Fruit fly (Drosophila melanogaster): ENCODE results near the gene CG14257.

CG14257 gene

DNA sequence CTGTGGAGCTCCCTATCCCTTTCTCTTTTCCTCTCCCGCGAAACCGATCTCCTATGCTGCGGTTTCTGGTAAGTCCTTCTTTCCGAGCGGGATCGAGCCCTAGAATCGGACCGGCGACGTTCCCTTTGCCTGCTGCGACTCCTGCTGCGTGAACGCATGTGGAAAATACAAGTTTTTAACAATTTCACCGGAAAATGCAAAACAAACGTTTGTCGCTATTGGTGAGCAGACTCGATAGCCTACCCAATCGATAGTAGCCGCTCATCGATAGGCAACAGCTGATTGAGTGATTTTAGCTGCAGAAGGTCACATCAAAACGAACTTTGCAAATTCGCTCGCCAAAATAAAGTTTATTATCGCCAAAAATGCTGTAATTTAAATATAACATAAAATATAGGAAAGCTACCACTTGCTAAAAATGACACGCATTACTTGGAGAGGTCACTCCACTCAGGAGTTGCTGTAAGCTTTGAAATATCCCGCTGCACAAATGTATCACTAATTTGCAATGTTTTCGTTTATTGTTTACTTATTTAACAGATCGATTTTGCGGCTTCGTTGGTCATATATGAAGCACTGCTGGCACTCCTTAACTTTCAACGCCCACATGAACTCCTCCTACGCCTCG is 40.9 kb downstream of the CG14257 start, which contains the start of the genes CG6066 and CG5880 (continued):
- TF ChIP-seq CG4328 (GFP tag; optimal IDR thresholded peaks at IDR 0.05) (no peak), CG17612 (GFP tag; IDR thresholded peaks at IDR 0.05) (no peak), Nf-YB (GFP tag; optimal IDR thresholded peaks at IDR 0.05) (peak; percentile 6), Myb (GFP tag; optimal IDR thresholded peaks at IDR 0.05) (peak; percentile 29), Bgb (GFP tag; IDR thresholded peaks at IDR 0.05; ENCODE audit: partially characterized antibody) (peak; percentile 85), CG7271 (tag; optimal IDR thresholded peaks at IDR 0.05) (no peak), fru (optimal IDR thresholded peaks at IDR 0.05) (no peak), Sin3A (optimal IDR thresholded peaks at IDR 0.05) (peak; percentile 76), CG2116 (GFP tag; optimal IDR thresholded peaks at IDR 0.05) (peak; percentile 41), hb (GFP tag; IDR thresholded peaks at IDR 0.05; ENCODE audit: partially characterized antibody) (peak; percentile 74; the same call in 1 of the 3 replicates), lbe (GFP tag; optimal IDR thresholded peaks at IDR 0.05) (no peak), CG16779 (GFP tag; IDR thresholded peaks at IDR 0.05) (0 out of 2 replicates have a peak, but pooled peaks have one; percentile 2), tna (GFP tag; IDR thresholded peaks at IDR 0.05; ENCODE audit: partially characterized antibody) (peak; percentile 65), CG3995 (GFP tag; optimal IDR thresholded peaks at IDR 0.05) (peak; percentile 22), row (GFP tag; IDR thresholded peaks at IDR 0.05) (0 out of 3 replicates have a peak, but pooled peaks have one; percentile 7), grau (tag; optimal IDR thresholded peaks at IDR 0.05) (no peak), CG4617 (GFP tag; optimal IDR thresholded peaks at IDR 0.05; ENCODE audit: borderline replicate concordance) (peak; percentile 67), stwl (tag; optimal IDR thresholded peaks at IDR 0.05) (peak; percentile 74), Poxn (GFP tag; IDR thresholded peaks at IDR 0.05) (no peak), Deaf1 (tag; optimal IDR thresholded peaks at IDR 0.05) (no peak), Sox102F (GFP tag; optimal IDR thresholded peaks at IDR 0.05) (no peak), ci (GFP tag; IDR thresholded peaks at IDR 0.05) (no peak), nmo (GFP tag; optimal IDR thresholded peaks at IDR 0.05) (peak; percentile 9), CG8765 (GFP tag; IDR thresholded peaks at IDR 0.05) (no peak), inv (GFP tag; IDR thresholded peaks at IDR 0.05; ENCODE audit: partially characterized antibody) (peak; percentile 70), CG10462 (GFP tag; optimal IDR thresholded peaks at IDR 0.05) (no peak), Max (GFP tag; optimal IDR thresholded peaks at IDR 0.05) (no peak), CoRest (tag; optimal IDR thresholded peaks at IDR 0.05) (no peak), CG14860 (GFP tag; IDR thresholded peaks at IDR 0.05; ENCODE audit: partially characterized antibody) (peak; percentile 72), Ada2b (GFP tag; IDR thresholded peaks at IDR 0.05) (no peak), bigmax (GFP tag; optimal IDR thresholded peaks at IDR 0.05) (no peak), Atf3 (GFP tag; optimal IDR thresholded peaks at IDR 0.05) (no peak), amos (GFP tag; IDR thresholded peaks at IDR 0.05; ENCODE audit: partially characterized antibody) (peak; percentile 85), tgo (GFP tag; IDR thresholded peaks at IDR 0.05) (no peak), CG4424 (GFP tag; optimal IDR thresholded peaks at IDR 0.05) (no peak), CG15514 (GFP tag; optimal IDR thresholded peaks at IDR 0.05) (no peak), CG10147 (GFP tag; optimal IDR thresholded peaks at IDR 0.05) (no peak)

DNA sequence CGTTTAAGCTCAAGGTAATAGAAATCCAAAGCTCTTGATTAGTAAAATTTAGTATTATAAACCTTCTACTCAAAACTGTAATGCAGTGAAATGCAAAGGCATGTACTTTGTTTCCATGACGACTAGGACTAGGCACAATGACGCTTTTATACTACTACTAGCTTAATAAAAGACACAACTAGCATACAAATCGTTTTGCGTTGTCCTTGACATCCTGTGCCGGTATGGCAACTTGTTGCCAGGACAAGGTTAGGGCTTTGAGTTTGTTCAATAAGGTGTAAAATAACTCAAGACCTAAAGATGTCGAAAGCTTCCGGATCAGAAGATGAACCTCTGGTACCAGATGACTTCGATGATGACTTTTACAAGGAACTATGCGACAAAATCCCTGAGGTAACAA is 42.7 kb downstream of the CG14257 start, which contains the start of gene CG5882:
CG5882 (plus strand) TSS at position 301 of the 400 bp plus-strand sequence.
- no peak for TF ChIP-seq dmrt11E (tag; optimal IDR thresholded peaks at IDR 0.05)
- no peak for TF ChIP-seq pan (optimal IDR thresholded peaks at IDR 0.05)
- TF ChIP-seq pan (GFP tag; optimal IDR thresholded peaks at IDR 0.05 in 1 of 2, IDR thresholded peaks at IDR 0.05 in 1 of 2): no peak
- no peak for TF ChIP-seq CG11723 (GFP tag; optimal IDR thresholded peaks at IDR 0.05)
- TF ChIP-seq Aef1 (GFP tag; IDR thresholded peaks at IDR 0.05): no peak
- no peak for TF ChIP-seq tgo (GFP tag; IDR thresholded peaks at IDR 0.05)
- TF ChIP-seq sisA (GFP tag; IDR thresholded peaks at IDR 0.05): no peak
- no peak for TF ChIP-seq CG30431 (GFP tag; optimal IDR thresholded peaks at IDR 0.05)
- TF ChIP-seq CG10209 (GFP tag; optimal IDR thresholded peaks at IDR 0.05): no peak
- TF ChIP-seq Camta (GFP tag; optimal IDR thresholded peaks at IDR 0.05): no peak
- no peak for TF ChIP-seq CG3726 (GFP tag; IDR thresholded peaks at IDR 0.05)
- TF ChIP-seq CG11696 (GFP tag; IDR thresholded peaks at IDR 0.05): no peak
- no peak for TF ChIP-seq CG2889 (GFP tag; IDR thresholded peaks at IDR 0.05)
- TF ChIP-seq CG11560 (tag; IDR thresholded peaks at IDR 0.05): no peak
- no peak for TF ChIP-seq CG13894 (tag; optimal IDR thresholded peaks at IDR 0.05)
- no peak for TF ChIP-seq Vsx1 (GFP tag; optimal IDR thresholded peaks at IDR 0.05)
- no peak for TF ChIP-seq scrt (GFP tag; optimal IDR thresholded peaks at IDR 0.05)

Data from whole organism, embryonic.